Fruit fly (Drosophila melanogaster): ENCODE measurements around the gene trbl.

Gene trbl

dm6 chr3L:20400515-20400914 is 894 bp downstream of the trbl start:
- TF ChIP-seq CG4496 (GFP tag; IDR thresholded peaks at IDR 0.05) (0 out of 3 replicates have a peak, but pooled peaks have one; percentile 13), gl (tag; optimal IDR thresholded peaks at IDR 0.05) (no peak), CG12605 (GFP tag; IDR thresholded peaks at IDR 0.05) (no peak), rn (GFP tag; IDR thresholded peaks at IDR 0.05) (no peak), CG14655 (GFP tag; optimal IDR thresholded peaks at IDR 0.05) (no peak), CG8159 (tag; optimal IDR thresholded peaks at IDR 0.05) (no peak), CG9948 (tag; optimal IDR thresholded peaks at IDR 0.05) (no peak), EcR (GFP tag; optimal IDR thresholded peaks at IDR 0.05) (no peak)

DNA sequence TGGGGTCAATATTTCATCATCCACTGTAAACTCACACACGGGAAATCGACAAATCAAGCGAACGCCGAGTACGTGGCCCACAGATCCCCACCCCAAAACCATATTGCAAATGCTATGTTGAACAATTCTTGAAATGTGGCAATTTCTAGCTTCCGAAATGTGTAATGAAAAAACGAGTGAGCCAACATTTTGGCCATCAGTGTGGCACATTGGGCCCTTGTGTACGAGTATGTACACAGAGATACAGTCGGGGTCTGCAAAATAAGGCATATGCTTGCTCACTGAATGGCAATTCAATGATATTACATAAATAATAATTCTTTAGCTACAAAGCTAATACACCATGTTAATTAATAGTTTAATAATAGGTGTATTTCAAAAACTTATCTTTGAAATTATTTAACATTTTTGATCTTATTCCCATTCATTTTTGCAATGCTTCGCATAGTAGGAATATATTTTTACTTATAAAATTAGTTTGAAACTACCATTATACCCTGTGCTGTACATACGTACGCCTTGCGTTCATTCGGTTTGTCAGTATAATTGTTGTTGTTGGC is 1.8 kb downstream of the trbl start:
- TF ChIP-seq CG12605 (GFP tag; IDR thresholded peaks at IDR 0.05) (peak; percentile 82), D1 (tag; optimal IDR thresholded peaks at IDR 0.05) (peak; percentile 81), rn (GFP tag; IDR thresholded peaks at IDR 0.05) (peak; percentile 65; the same call in 1 of the 2 replicates), CG34367 (tag; optimal IDR thresholded peaks at IDR 0.05) (peak; percentile 84), CG13204 (GFP tag; optimal IDR thresholded peaks at IDR 0.05) (peak; percentile 74), CG9948 (tag; optimal IDR thresholded peaks at IDR 0.05) (peak; percentile 92), CG10348 (GFP tag; IDR thresholded peaks at IDR 0.05) (peak; percentile 74; the same call in 1 of the 2 replicates), CG17806 (tag; optimal IDR thresholded peaks at IDR 0.05) (peak; percentile 92), CG32121 (GFP tag; IDR thresholded peaks at IDR 0.05) (peak; percentile 90), CG4496 (GFP tag; IDR thresholded peaks at IDR 0.05) (peak; percentile 91), CG8301 (tag; optimal IDR thresholded peaks at IDR 0.05) (peak; percentile 94), Pif1B (GFP tag; optimal IDR thresholded peaks at IDR 0.05) (peak; percentile 88), CG14655 (GFP tag; optimal IDR thresholded peaks at IDR 0.05) (peak; percentile 95), Ets98B (GFP tag; IDR thresholded peaks at IDR 0.05) (peak; percentile 78), Pif1A (GFP tag; optimal IDR thresholded peaks at IDR 0.05) (peak; percentile 89), EcR (GFP tag; optimal IDR thresholded peaks at IDR 0.05) (peak; percentile 29), CG8159 (tag; optimal IDR thresholded peaks at IDR 0.05) (peak; percentile 92), Snoo (tag; optimal IDR thresholded peaks at IDR 0.05) (peak; percentile 86), fd96Ca (GFP tag; IDR thresholded peaks at IDR 0.05) (peak; percentile 84), gl (tag; optimal IDR thresholded peaks at IDR 0.05) (peak; percentile 58), CG15710 (tag; optimal IDR thresholded peaks at IDR 0.05) (peak; percentile 91)

dm6 chr3L:20398243-20399222 is 2.9 kb downstream of the trbl start:
- peak; percentile 62; the same call in 2 of the 3 replicates for TF ChIP-seq CG4496 (GFP tag; IDR thresholded peaks at IDR 0.05)
- peak; percentile 65 for TF ChIP-seq CG15710 (tag; optimal IDR thresholded peaks at IDR 0.05)
- peak; percentile 22 for TF ChIP-seq gl (tag; optimal IDR thresholded peaks at IDR 0.05)
- TF ChIP-seq rn (GFP tag; IDR thresholded peaks at IDR 0.05), result no peak
- peak; percentile 62 for TF ChIP-seq CG34367 (tag; optimal IDR thresholded peaks at IDR 0.05)
- peak; percentile 53 for TF ChIP-seq Ets98B (GFP tag; IDR thresholded peaks at IDR 0.05)
- TF ChIP-seq CG32121 (GFP tag; IDR thresholded peaks at IDR 0.05), result peak; percentile 70
- TF ChIP-seq D1 (tag; optimal IDR thresholded peaks at IDR 0.05), result peak; percentile 16
- TF ChIP-seq CG8301 (tag; optimal IDR thresholded peaks at IDR 0.05), result peak; percentile 87
- peak; percentile 29; the same call in 1 of the 2 replicates for TF ChIP-seq CG10348 (GFP tag; IDR thresholded peaks at IDR 0.05)
- TF ChIP-seq EcR (GFP tag; optimal IDR thresholded peaks at IDR 0.05), result no peak
- peak; percentile 19 for TF ChIP-seq CG13204 (GFP tag; optimal IDR thresholded peaks at IDR 0.05)
- TF ChIP-seq Pif1B (GFP tag; optimal IDR thresholded peaks at IDR 0.05), result peak; percentile 84
- peak; percentile 75 for TF ChIP-seq CG17806 (tag; optimal IDR thresholded peaks at IDR 0.05)
- TF ChIP-seq CG14655 (GFP tag; optimal IDR thresholded peaks at IDR 0.05), result no peak
- peak; percentile 78 for TF ChIP-seq CG9948 (tag; optimal IDR thresholded peaks at IDR 0.05)
- peak; percentile 85 for TF ChIP-seq Pif1A (GFP tag; optimal IDR thresholded peaks at IDR 0.05)
- TF ChIP-seq fd96Ca (GFP tag; IDR thresholded peaks at IDR 0.05), result peak; percentile 65
- peak; percentile 35; the same call in 1 of the 2 replicates for TF ChIP-seq CG12605 (GFP tag; IDR thresholded peaks at IDR 0.05)
- peak; percentile 65 for TF ChIP-seq Snoo (tag; optimal IDR thresholded peaks at IDR 0.05)
- peak; percentile 80 for TF ChIP-seq CG8159 (tag; optimal IDR thresholded peaks at IDR 0.05)

DNA sequence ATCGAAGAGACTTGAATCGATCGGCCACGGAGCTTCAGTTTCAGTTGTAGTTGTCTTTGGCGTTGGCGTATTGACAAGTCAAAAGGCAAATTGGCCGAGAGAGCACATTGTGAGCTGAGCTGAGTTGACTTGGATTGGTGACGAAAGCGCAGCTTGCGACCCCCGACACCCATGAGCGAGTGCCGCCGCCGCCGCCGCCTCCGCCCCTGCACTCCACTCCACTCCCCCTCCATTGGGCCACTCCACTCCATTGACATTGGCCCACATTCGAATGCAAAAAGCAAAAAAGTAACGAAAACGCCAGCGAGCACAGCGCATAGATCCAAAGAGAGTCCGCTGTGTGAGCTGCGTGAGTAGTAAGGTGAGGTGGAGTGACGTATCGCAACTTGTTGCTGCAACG is 3.6 kb downstream of the trbl start:
- TF ChIP-seq CG13204 (GFP tag; optimal IDR thresholded peaks at IDR 0.05) (no peak), fd96Ca (GFP tag; IDR thresholded peaks at IDR 0.05) (no peak), CG10348 (GFP tag; IDR thresholded peaks at IDR 0.05) (no peak), CG17806 (tag; optimal IDR thresholded peaks at IDR 0.05) (no peak), CG14655 (GFP tag; optimal IDR thresholded peaks at IDR 0.05) (no peak), CG8301 (tag; optimal IDR thresholded peaks at IDR 0.05) (no peak), Snoo (tag; optimal IDR thresholded peaks at IDR 0.05) (no peak), Ets98B (GFP tag; IDR thresholded peaks at IDR 0.05) (no peak), D1 (tag; optimal IDR thresholded peaks at IDR 0.05) (no peak), CG9948 (tag; optimal IDR thresholded peaks at IDR 0.05) (no peak), rn (GFP tag; IDR thresholded peaks at IDR 0.05) (no peak), gl (tag; optimal IDR thresholded peaks at IDR 0.05) (no peak), EcR (GFP tag; optimal IDR thresholded peaks at IDR 0.05) (no peak), Pif1A (GFP tag; optimal IDR thresholded peaks at IDR 0.05) (no peak), CG8159 (tag; optimal IDR thresholded peaks at IDR 0.05) (no peak), CG32121 (GFP tag; IDR thresholded peaks at IDR 0.05) (no peak), CG15710 (tag; optimal IDR thresholded peaks at IDR 0.05) (no peak), CG12605 (GFP tag; IDR thresholded peaks at IDR 0.05) (no peak)

dm6 chr3L:20396047-20396446 is 5.4 kb downstream of the trbl start:
- TF ChIP-seq CG14655 (GFP tag; optimal IDR thresholded peaks at IDR 0.05), result no peak
- TF ChIP-seq CG32121 (GFP tag; IDR thresholded peaks at IDR 0.05), result no peak
- no peak for TF ChIP-seq fd96Ca (GFP tag; IDR thresholded peaks at IDR 0.05)
- TF ChIP-seq EcR (GFP tag; optimal IDR thresholded peaks at IDR 0.05), result no peak
- no peak for TF ChIP-seq Snoo (tag; optimal IDR thresholded peaks at IDR 0.05)
- TF ChIP-seq Pif1B (GFP tag; optimal IDR thresholded peaks at IDR 0.05), result no peak
- no peak for TF ChIP-seq Ets98B (GFP tag; IDR thresholded peaks at IDR 0.05)
- no peak for TF ChIP-seq CG34367 (tag; optimal IDR thresholded peaks at IDR 0.05)
- no peak for TF ChIP-seq rn (GFP tag; IDR thresholded peaks at IDR 0.05)
- no peak for TF ChIP-seq D1 (tag; optimal IDR thresholded peaks at IDR 0.05)
- no peak for TF ChIP-seq CG15710 (tag; optimal IDR thresholded peaks at IDR 0.05)
